Fruit fly (Drosophila melanogaster) whole organism, prepupa: Measurements from ENCODE around the gene CG42780.

Source experiments
- Blimp-1 ChIP-seq: fragments of 200-800 bp; sonication (Bioruptor generic); optimal IDR thresholded peaks from 3 replicates; lab custom pipeline; 2017; ENCODE audit warnings: missing biosample characterization, missing genetic modification characterization, mild to moderate bottlenecking, moderate library complexity, missing genetic modification reagents
- CG10669 ChIP-seq: fragments of 200-800 bp; sonication (Bioruptor generic); optimal IDR thresholded peaks from 3 replicates; lab custom pipeline; 2018; ENCODE audit warnings: missing biosample characterization, mild to moderate bottlenecking, missing genetic modification characterization, moderate library complexity
- CG11762 ChIP-seq: fragments of 200-800 bp; sonication (Bioruptor generic); optimal IDR thresholded peaks from 3 replicates; lab custom pipeline; 2016; ENCODE audit warnings: missing biosample characterization, missing genetic modification characterization; ENCODE audit not compliant: insufficient read depth
- CG11902 ChIP-seq: fragments of 200-800 bp; sonication (Bioruptor generic); optimal IDR thresholded peaks from 3 replicates; lab custom pipeline; 2016; ENCODE audit warnings: missing biosample characterization, missing genetic modification characterization
- CG6854 ChIP-seq: fragments of 200-800 bp; sonication (Bioruptor generic); optimal IDR thresholded peaks from 2 replicates; lab custom pipeline; 2017; ENCODE audit warnings: missing biosample characterization, mild to moderate bottlenecking, missing genetic modification characterization
- CG8319 ChIP-seq: fragments of 200-800 bp; sonication (Bioruptor generic); optimal IDR thresholded peaks from 3 replicates; lab custom pipeline; 2016; ENCODE audit warnings: missing biosample characterization, missing genetic modification characterization
- Sox102F ChIP-seq: fragments of 200-800 bp; sonication (Bioruptor generic); optimal IDR thresholded peaks from 2 replicates; lab custom pipeline; 2016; ENCODE audit warnings: missing biosample characterization, mild to moderate bottlenecking, missing genetic modification characterization
- ss ChIP-seq, 2 experiments: fragments of 200-800 bp; sonication (Bioruptor generic); optimal IDR thresholded peaks; 2 replicates in 1 of 2; 3 replicates in 1 of 2; lab custom pipeline; 2017 to 2018; ENCODE audit warnings: mild to moderate bottlenecking in 2 of 2, missing biosample characterization in 2 of 2, missing genetic modification characterization in 2 of 2, moderate library complexity in 1 of 2
- svp ChIP-seq: fragments of 200-800 bp; sonication (Bioruptor generic); peaks from one replicate; lab custom pipeline; 2016; ENCODE audit warnings: missing biosample characterization, missing genetic modification characterization
- topi ChIP-seq: fragments of 200-800 bp; sonication (Bioruptor generic); optimal IDR thresholded peaks from 3 replicates; lab custom pipeline; 2016; ENCODE audit warnings: missing biosample characterization, missing genetic modification characterization

DNA sequence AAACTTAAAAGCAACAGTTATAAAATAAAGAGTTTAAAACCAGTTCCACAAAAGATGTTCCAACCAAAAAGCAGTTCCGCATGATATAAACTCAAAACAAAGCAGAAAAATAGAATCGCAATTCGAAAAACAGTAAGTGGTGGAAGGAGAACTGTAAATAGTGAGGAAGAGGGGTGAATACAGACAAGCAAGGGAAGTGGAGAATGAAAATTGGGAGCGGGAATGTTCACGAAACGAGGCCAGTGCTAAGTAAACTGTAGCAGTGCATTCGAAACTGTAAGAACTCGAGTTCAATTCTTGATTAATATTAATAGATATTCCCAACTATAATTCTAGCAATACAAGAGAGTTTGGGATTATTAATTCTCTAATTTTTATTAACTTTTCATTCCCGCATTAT, 6.0 kb upstream of the CG42780 start:
- no peak for TF ChIP-seq ss (GFP tag; optimal IDR thresholded peaks at IDR 0.05; lab: Kevin White, UChicago)
- peak; percentile 26 for TF ChIP-seq CG10669 (GFP tag; lab: Kevin White, UChicago)
- no peak for TF ChIP-seq CG11762
- no peak for TF ChIP-seq CG11902
- no peak for TF ChIP-seq svp
- TF ChIP-seq Blimp-1 (GFP tag; lab: Kevin White, UChicago) = no peak
- no peak for TF ChIP-seq topi (GFP tag; lab: Kevin White, UChicago)
- no peak for TF ChIP-seq CG6854
- no peak for TF ChIP-seq CG8319 (GFP tag; lab: Kevin White, UChicago)
- no peak for TF ChIP-seq Sox102F (GFP tag; lab: Kevin White, UChicago)
